Fruit fly (Drosophila melanogaster): Measurements from ENCODE around the gene CG31370.

The CG31370 gene

DNA sequence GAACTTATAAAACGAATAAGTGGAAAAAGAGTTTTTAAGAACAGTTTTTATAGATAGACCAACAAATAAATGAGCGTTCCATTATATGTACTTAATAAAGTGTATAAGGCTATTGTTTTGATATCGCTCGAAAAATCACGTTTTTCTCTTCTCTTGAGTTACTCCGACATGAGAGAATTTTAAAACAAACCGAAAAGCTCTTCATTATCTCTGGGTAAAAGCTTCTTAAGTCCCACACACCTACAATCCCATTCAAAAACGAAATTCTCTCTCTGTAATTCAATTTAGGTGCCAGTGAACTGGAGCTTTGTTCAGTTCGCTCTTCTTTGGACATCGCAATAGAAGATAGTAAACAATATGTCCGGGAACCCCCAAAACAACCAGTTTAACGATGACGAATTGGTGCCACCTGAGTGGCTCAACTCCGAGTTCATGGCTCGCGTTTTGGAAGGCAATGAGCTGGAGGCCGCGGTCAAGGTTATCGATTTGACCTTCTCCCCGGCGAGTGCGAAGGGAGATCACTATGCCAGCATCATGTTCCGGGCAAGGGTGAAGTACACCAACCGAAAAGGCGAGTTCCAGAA, 1.7 kb downstream of the CG31370 start, which contains the start of gene CG31436 (continued):
- TF ChIP-seq ci (GFP tag; IDR thresholded peaks at IDR 0.05): no peak
- TF ChIP-seq dati (GFP tag; IDR thresholded peaks at IDR 0.05): no peak
- no peak for TF ChIP-seq Doc3 (GFP tag; IDR thresholded peaks at IDR 0.05; ENCODE audit: partially characterized antibody)
- TF ChIP-seq HmgZ (tag; optimal IDR thresholded peaks at IDR 0.05): no peak
- no peak for TF ChIP-seq chinmo (GFP tag; IDR thresholded peaks at IDR 0.05; ENCODE audit: partially characterized antibody)
- no peak for TF ChIP-seq zf30C (GFP tag; optimal IDR thresholded peaks at IDR 0.05)
- peak; percentile 30 for TF ChIP-seq mirr (GFP tag; optimal IDR thresholded peaks at IDR 0.05)
- no peak for TF ChIP-seq Tbp (GFP tag; optimal IDR thresholded peaks at IDR 0.05)
- no peak for TF ChIP-seq bbx (GFP tag; IDR thresholded peaks at IDR 0.05; ENCODE audit: partially characterized antibody)
- TF ChIP-seq CG6272 (GFP tag; IDR thresholded peaks at IDR 0.05): no peak
- no peak for TF ChIP-seq CG8281 (tag; optimal IDR thresholded peaks at IDR 0.05)
- no peak for TF ChIP-seq tll (GFP tag; optimal IDR thresholded peaks at IDR 0.05)
- TF ChIP-seq CG9932 (GFP tag; IDR thresholded peaks at IDR 0.05): no peak
- no peak for TF ChIP-seq CoRest (tag; optimal IDR thresholded peaks at IDR 0.05)
- no peak for TF ChIP-seq bsh (GFP tag; optimal IDR thresholded peaks at IDR 0.05)
- TF ChIP-seq CG2889 (GFP tag; IDR thresholded peaks at IDR 0.05): no peak
- no peak for TF ChIP-seq Nf-YA (GFP tag; IDR thresholded peaks at IDR 0.05)
- TF ChIP-seq ken (GFP tag; IDR thresholded peaks at IDR 0.05): no peak
- no peak for TF ChIP-seq fd102C (GFP tag; optimal IDR thresholded peaks at IDR 0.05)
- TF ChIP-seq ftz-f1 (GFP tag; optimal IDR thresholded peaks at IDR 0.05): peak; percentile 92
- TF ChIP-seq lbe (GFP tag; optimal IDR thresholded peaks at IDR 0.05): peak; percentile 42
- no peak for TF ChIP-seq CG30431 (GFP tag; optimal IDR thresholded peaks at IDR 0.05)
- TF ChIP-seq CG10462 (GFP tag; optimal IDR thresholded peaks at IDR 0.05): no peak

DNA sequence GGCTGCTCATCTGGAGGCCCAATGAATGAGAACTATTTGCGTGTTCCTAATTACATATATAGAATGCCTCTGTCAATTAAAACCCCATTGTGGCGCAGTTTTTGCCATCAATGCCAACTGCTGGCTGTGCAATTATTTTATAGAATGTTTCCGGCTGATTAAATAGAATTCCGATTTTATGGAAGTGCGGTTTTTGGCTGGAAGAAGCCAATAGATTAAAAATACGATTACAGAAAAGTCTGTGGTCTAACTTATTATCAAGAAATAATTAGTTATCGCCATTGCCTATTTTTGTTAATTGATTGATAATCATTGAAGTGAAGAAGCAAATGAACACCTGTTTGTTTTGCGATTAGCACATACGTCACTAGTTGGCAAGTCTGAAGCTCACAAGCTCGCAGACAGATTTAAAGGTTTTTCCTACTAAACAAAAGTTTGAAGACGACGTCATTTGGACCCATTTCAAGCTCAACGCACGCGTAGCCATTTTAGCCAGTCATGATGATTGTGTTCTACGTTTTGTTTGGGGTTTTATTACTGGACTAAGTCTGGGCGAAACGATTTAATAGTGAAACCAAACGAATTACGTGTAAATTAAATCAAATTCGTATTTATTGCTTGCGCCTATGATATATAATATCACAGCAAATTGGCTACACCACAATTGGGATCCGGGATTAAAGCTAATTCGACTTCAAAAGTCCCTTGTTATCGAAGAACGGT, 3.7 kb downstream of the CG31370 start:
- TF ChIP-seq exex (tag; optimal IDR thresholded peaks at IDR 0.05): peak; percentile 99
- TF ChIP-seq BtbVII (GFP tag; optimal IDR thresholded peaks at IDR 0.05): peak; percentile 58
- peak; percentile 70 for TF ChIP-seq sd (tag; optimal IDR thresholded peaks at IDR 0.05)
- peak; percentile 74 for TF ChIP-seq sug (tag; optimal IDR thresholded peaks at IDR 0.05)
- no peak for TF ChIP-seq wor (GFP tag; IDR thresholded peaks at IDR 0.05)
- TF ChIP-seq mirr (GFP tag; optimal IDR thresholded peaks at IDR 0.05): peak; percentile 40
- peak; percentile 48 for TF ChIP-seq CG34376 (GFP tag; optimal IDR thresholded peaks at IDR 0.05)
- TF ChIP-seq Med (GFP tag): peak; percentile 63
- peak; percentile 40 for TF ChIP-seq grn (GFP tag; optimal IDR thresholded peaks at IDR 0.05)
- TF ChIP-seq chinmo (GFP tag; IDR thresholded peaks at IDR 0.05; ENCODE audit: partially characterized antibody): 0 out of 4 replicates have a peak, but pooled peaks have one; percentile 64
- peak; percentile 19 for TF ChIP-seq lab (GFP tag; optimal IDR thresholded peaks at IDR 0.05)
- no peak for TF ChIP-seq CG4854 (GFP tag; optimal IDR thresholded peaks at IDR 0.05)
- TF ChIP-seq CG10431 (GFP tag; optimal IDR thresholded peaks at IDR 0.05): no peak
- no peak for TF ChIP-seq pho (GFP tag; optimal IDR thresholded peaks at IDR 0.05)

DNA sequence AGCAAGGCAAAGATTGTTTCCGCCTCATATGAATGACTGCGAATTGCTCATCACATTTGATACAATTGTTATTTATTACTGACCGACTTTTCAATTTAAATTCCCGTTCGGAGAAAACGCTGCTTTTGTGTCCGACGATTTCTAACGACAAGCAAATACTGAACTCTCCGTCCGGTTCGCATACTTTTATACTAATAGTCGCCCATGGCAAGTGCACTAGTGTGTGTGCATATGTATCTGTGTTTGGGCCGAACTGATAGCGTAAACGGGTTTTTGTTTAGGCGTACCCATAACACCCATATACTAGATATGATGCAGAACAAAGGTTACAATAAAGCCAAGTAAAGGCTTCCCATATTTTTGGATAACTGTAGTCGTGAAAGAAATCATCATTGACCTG, 6.0 kb downstream of the CG31370 start, which contains the start of gene CG10550:
TSS of gene CG10550 (minus strand) at position 164 of the 400 bp plus-strand sequence.
- TF ChIP-seq Oli (tag; optimal IDR thresholded peaks at IDR 0.05) (no peak), al (GFP tag; IDR thresholded peaks at IDR 0.05) (no peak), CG9727 (GFP tag; optimal IDR thresholded peaks at IDR 0.05) (no peak), mirr (GFP tag; optimal IDR thresholded peaks at IDR 0.05) (peak; percentile 73), CG8478 (optimal IDR thresholded peaks at IDR 0.05) (no peak), CG13775 (GFP tag; optimal IDR thresholded peaks at IDR 0.05) (no peak), CG5180 (GFP tag; optimal IDR thresholded peaks at IDR 0.05) (no peak), sug (tag; optimal IDR thresholded peaks at IDR 0.05) (peak; percentile 38), bbx (GFP tag; IDR thresholded peaks at IDR 0.05; ENCODE audit: partially characterized antibody) (no peak), CG7271 (tag; optimal IDR thresholded peaks at IDR 0.05) (no peak), CG14050 (GFP tag; IDR thresholded peaks at IDR 0.05) (no peak), CG4854 (GFP tag; optimal IDR thresholded peaks at IDR 0.05) (no peak), CG2199 (GFP tag; IDR thresholded peaks at IDR 0.05) (peak; percentile 40; the same call in 1 of the 3 replicates), shn (GFP tag; optimal IDR thresholded peaks at IDR 0.05) (no peak), pfk (GFP tag; optimal IDR thresholded peaks at IDR 0.05) (no peak), Hsf (GFP tag; optimal IDR thresholded peaks at IDR 0.05) (no peak)

Measured in whole organism, embryonic.